Worm (Caenorhabditis elegans) whole organism, late embryonic: ENCODE results near the gene F32D1.11.

Experiments
- C08G9.2 ChIP-seq: sonication (generic microtip); optimal IDR thresholded peaks from 2 replicates; lab custom pipeline; 2016; ENCODE audit warnings: mild to moderate bottlenecking, missing genetic modification characterization, moderate library complexity, missing compliant biosample characterization
- C38D4.7 ChIP-seq: fragments of 200-800 bp; sonication (Bioruptor generic); optimal IDR thresholded peaks from 2 replicates; lab custom pipeline; 2018; ENCODE audit warnings: mild to moderate bottlenecking, missing genetic modification characterization, moderate library complexity, missing compliant biosample characterization
- F13H6.1 ChIP-seq: sonication (generic microtip); optimal IDR thresholded peaks from 2 replicates; lab custom pipeline; 2016; ENCODE audit warnings: missing genetic modification characterization, missing compliant biosample characterization
- K02D7.2 ChIP-seq: sonication (generic microtip); optimal IDR thresholded peaks from 2 replicates; lab custom pipeline; 2017; ENCODE audit warnings: mild to moderate bottlenecking, missing genetic modification characterization, missing compliant biosample characterization
- K09A11.1 ChIP-seq: sonication (generic microtip); optimal IDR thresholded peaks from 2 replicates; lab custom pipeline; 2017; ENCODE audit warnings: antibody characterized with exemption, mild to moderate bottlenecking, missing genetic modification characterization, missing compliant biosample characterization; ENCODE audit not compliant: insufficient read depth
- ahr-1 ChIP-seq: sonication (generic microtip); optimal IDR thresholded peaks from 2 replicates; lab custom pipeline; 2016; ENCODE audit warnings: missing genetic modification characterization, missing compliant biosample characterization
- ceh-14 ChIP-seq: sonication (generic microtip); optimal IDR thresholded peaks from 2 replicates; lab custom pipeline; 2016; ENCODE audit warnings: missing genotype, missing genetic modification characterization, missing compliant biosample characterization
- ceh-18 ChIP-seq: sonication (generic microtip); optimal IDR thresholded peaks from 2 replicates; lab custom pipeline; 2016; ENCODE audit warnings: missing genetic modification characterization, missing compliant biosample characterization
- ceh-19 ChIP-seq: fragments of 200-800 bp; sonication (Bioruptor generic); optimal IDR thresholded peaks from 2 replicates; lab custom pipeline; 2018; ENCODE audit warnings: mild to moderate bottlenecking, missing genetic modification characterization, missing compliant biosample characterization
- ceh-30 ChIP-seq: fragments of 150-350 bp; optimal IDR thresholded peaks from 2 replicates; lab custom pipeline; 2014; ENCODE audit warnings: missing biosample characterization, missing genetic modification characterization
- ceh-31 ChIP-seq: sonication (generic microtip); optimal IDR thresholded peaks from 2 replicates; lab custom pipeline; 2016; ENCODE audit warnings: missing genetic modification characterization, missing compliant biosample characterization
- ceh-48 ChIP-seq: sonication (generic microtip); optimal IDR thresholded peaks from 2 replicates; lab custom pipeline; 2016; ENCODE audit warnings: missing genetic modification characterization, inconsistent platforms, missing compliant biosample characterization
- ceh-6 ChIP-seq: fragments of 200-800 bp; sonication (Bioruptor generic); optimal IDR thresholded peaks from 2 replicates; lab custom pipeline; 2018; ENCODE audit warnings: mild to moderate bottlenecking, missing genetic modification characterization, missing compliant biosample characterization
- dmd-4 ChIP-seq: sonication (generic microtip); optimal IDR thresholded peaks from 2 replicates; lab custom pipeline; 2016; ENCODE audit warnings: borderline replicate concordance, missing genetic modification characterization, missing compliant biosample characterization
- dve-1 ChIP-seq: sonication (generic microtip); optimal IDR thresholded peaks from 2 replicates; lab custom pipeline; 2017; ENCODE audit warnings: antibody characterized with exemption, mild to moderate bottlenecking, missing genetic modification characterization, missing compliant biosample characterization
- elt-2 ChIP-seq: sonication (generic microtip); optimal IDR thresholded peaks from 2 replicates; lab custom pipeline; 2016; ENCODE audit warnings: missing genetic modification reagents, missing genetic modification characterization, missing compliant biosample characterization
- ets-4 ChIP-seq: sonication (generic microtip); optimal IDR thresholded peaks from 2 replicates; lab custom pipeline; 2016; ENCODE audit warnings: missing genetic modification characterization, missing compliant biosample characterization
- fkh-6 ChIP-seq: sonication (generic microtip); optimal IDR thresholded peaks from 2 replicates; lab custom pipeline; 2016; ENCODE audit warnings: missing genetic modification characterization, missing compliant biosample characterization
- gmeb-2 ChIP-seq: sonication (generic microtip); optimal IDR thresholded peaks from 2 replicates; lab custom pipeline; 2016; ENCODE audit warnings: missing genetic modification characterization, inconsistent platforms, missing compliant biosample characterization
- hlh-15 ChIP-seq: sonication (generic microtip); optimal IDR thresholded peaks from 2 replicates; lab custom pipeline; 2016; ENCODE audit warnings: missing genetic modification characterization, missing compliant biosample characterization
- hlh-30 ChIP-seq: sonication (generic microtip); optimal IDR thresholded peaks from 2 replicates; lab custom pipeline; 2017; ENCODE audit warnings: antibody characterized with exemption, missing genetic modification characterization, missing compliant biosample characterization; ENCODE audit not compliant: insufficient read depth
- hlh-8 ChIP-seq: sonication (generic microtip); optimal IDR thresholded peaks from 2 replicates; lab custom pipeline; 2016; ENCODE audit warnings: missing genotype, missing genetic modification characterization, missing compliant biosample characterization
- madf-2 ChIP-seq: sonication (generic microtip); optimal IDR thresholded peaks from 2 replicates; lab custom pipeline; 2017; ENCODE audit warnings: missing genetic modification characterization, missing compliant biosample characterization
- mec-3 ChIP-seq: sonication (generic microtip); optimal IDR thresholded peaks from 2 replicates; lab custom pipeline; 2016; ENCODE audit warnings: borderline replicate concordance, missing genetic modification characterization, missing compliant biosample characterization
- nfya-1 ChIP-seq: sonication (generic microtip); optimal IDR thresholded peaks from 2 replicates; lab custom pipeline; 2017; ENCODE audit warnings: missing genetic modification characterization, mild to moderate bottlenecking, missing compliant biosample characterization, antibody characterized with exemption, moderate library complexity
- nhr-11 ChIP-seq: fragments of 150-350 bp; optimal IDR thresholded peaks from 2 replicates; lab custom pipeline; 2014; ENCODE audit warnings: missing biosample characterization, missing genetic modification characterization
- npax-4 ChIP-seq: sonication (generic microtip); optimal IDR thresholded peaks from 2 replicates; lab custom pipeline; 2016; ENCODE audit warnings: missing genetic modification characterization, missing compliant biosample characterization
- pag-3 ChIP-seq: sonication (generic microtip); optimal IDR thresholded peaks from 2 replicates; lab custom pipeline; 2016; ENCODE audit warnings: missing compliant biosample characterization, missing genetic modification characterization, borderline replicate concordance
- pat-9 ChIP-seq: fragments of 200-800 bp; sonication (Bioruptor generic); optimal IDR thresholded peaks from 2 replicates; lab custom pipeline; 2018; ENCODE audit warnings: mild to moderate bottlenecking, missing genetic modification characterization, moderate library complexity, missing compliant biosample characterization
- pha-2 ChIP-seq: sonication (generic microtip); optimal IDR thresholded peaks from 2 replicates; lab custom pipeline; 2017; ENCODE audit warnings: mild to moderate bottlenecking, missing genetic modification characterization, missing compliant biosample characterization
- pqm-1 ChIP-seq: sonication (generic microtip); optimal IDR thresholded peaks from 2 replicates; lab custom pipeline; 2016; ENCODE audit warnings: missing genetic modification characterization, missing compliant biosample characterization
- pros-1 ChIP-seq: fragments of 150-350 bp; optimal IDR thresholded peaks from 2 replicates; lab custom pipeline; 2014; ENCODE audit warnings: missing biosample characterization, missing genetic modification reagents, missing genetic modification characterization
- rnt-1 ChIP-seq: sonication (generic microtip); optimal IDR thresholded peaks from 2 replicates; lab custom pipeline; 2016; ENCODE audit warnings: missing genetic modification characterization, missing compliant biosample characterization
- sox-2 ChIP-seq: fragments of 200-800 bp; sonication (Bioruptor generic); IDR thresholded peaks from 2 replicates; pipeline ENCODE4 v1.3.6; 2022; ENCODE audit warnings: missing genetic modification reagents, missing genetic modification characterization, missing compliant biosample characterization
- tbx-2 ChIP-seq: sonication (generic microtip); optimal IDR thresholded peaks from 2 replicates; lab custom pipeline; 2016; ENCODE audit warnings: missing genetic modification characterization, missing compliant biosample characterization
- tbx-7 ChIP-seq: sonication (generic microtip); optimal IDR thresholded peaks from 2 replicates; lab custom pipeline; 2016; ENCODE audit warnings: missing genotype, missing genetic modification characterization, missing compliant biosample characterization
- unc-3 ChIP-seq, 2 experiments: fragments of 200-800 bp in 1 of 2; sonication (Bioruptor generic) in 1 of 2; sonication (generic microtip) in 1 of 2; conservative IDR thresholded peaks in 1 of 2; optimal IDR thresholded peaks in 1 of 2; 2 replicates each; pipeline versions ENCODE4 v1.3.6 to Lab custom; 2016 to 2022; ENCODE audit warnings: missing compliant biosample characterization in 2 of 2, missing genetic modification characterization in 2 of 2, missing genetic modification reagents in 1 of 2
- unc-42 ChIP-seq: sonication (generic microtip); optimal IDR thresholded peaks from 2 replicates; lab custom pipeline; 2016; ENCODE audit warnings: missing genotype, missing genetic modification characterization, missing compliant biosample characterization
- zip-5 ChIP-seq: sonication (generic microtip); optimal IDR thresholded peaks from 2 replicates; lab custom pipeline; 2016; ENCODE audit warnings: missing genetic modification characterization, missing compliant biosample characterization
- ztf-16 ChIP-seq: sonication (generic microtip); optimal IDR thresholded peaks from 2 replicates; lab custom pipeline; 2017; ENCODE audit warnings: missing genetic modification characterization, missing compliant biosample characterization

The F32D1.11 gene

ce11 chrV:4374625-4375024 lies 8.3 kb upstream of the F32D1.11 start, which contains the start of gene neg-1:
TSS of gene neg-1 (minus strand) at chrV:4374874.
- TF ChIP-seq ztf-16 (tag; lab: Kevin White, UChicago): no peak
- no peak for TF ChIP-seq madf-2 (tag; lab: Kevin White, UChicago)
- TF ChIP-seq unc-42 (tag; lab: Kevin White, UChicago): no peak
- no peak for TF ChIP-seq ceh-6 (GFP tag; lab: Kevin White, UChicago)
- no peak for TF ChIP-seq pros-1 (tag; lab: Kevin White, UChicago)
- no peak for TF ChIP-seq ceh-18
- TF ChIP-seq, all 69 proteins: peak for 0

- TF ChIP-seq ets-4 (tag; lab: Kevin White, UChicago): no peak
- no peak for TF ChIP-seq madf-2 (tag; lab: Kevin White, UChicago)
- no peak for TF ChIP-seq pat-9
- TF ChIP-seq dve-1 (tag; lab: Kevin White, UChicago): no peak
- no peak for TF ChIP-seq hlh-15
- TF ChIP-seq ztf-16 (tag; lab: Kevin White, UChicago): no peak
- no peak for TF ChIP-seq F13H6.1
- TF ChIP-seq K09A11.1 (tag; lab: Kevin White, UChicago): no peak
- TF ChIP-seq K02D7.2: no peak
Observed at ce11 chrV:4373656-4374055, 7.3 kb upstream of the F32D1.11 start.

ce11 chrV:4372986-4373385 lies 6.6 kb upstream of the F32D1.11 start:
- TF ChIP-seq mec-3 (no peak), fkh-6 (tag; lab: Kevin White, UChicago) (peak; percentile 6), C08G9.2 (tag; lab: Kevin White, UChicago) (peak; percentile 49)

- TF ChIP-seq mec-3 (no peak), ceh-14 (tag; lab: Kevin White, UChicago) (peak; percentile 22), sox-2 (GFP tag; lab: Robert Waterston, UW) (no peak), zip-5 (tag; lab: Kevin White, UChicago) (no peak), hlh-30 (tag; lab: Kevin White, UChicago) (no peak), ahr-1 (no peak), ceh-19 (GFP tag; lab: Kevin White, UChicago) (no peak), rnt-1 (tag; lab: Kevin White, UChicago) (no peak), unc-42 (tag; lab: Kevin White, UChicago) (peak; percentile 43), ceh-31 (tag; lab: Kevin White, UChicago) (peak; percentile 12), dmd-4 (no peak), unc-3 (GFP tag; conservative IDR thresholded peaks at IDR 0.05; lab: Robert Waterston, UW) (no peak), unc-3 (tag; optimal IDR thresholded peaks at IDR 0.05; lab: Kevin White, UChicago) (no peak), pag-3 (tag; lab: Kevin White, UChicago) (no peak), tbx-7 (tag; lab: Kevin White, UChicago) (no peak), dve-1 (tag; lab: Kevin White, UChicago) (no peak), ceh-48 (no peak), F13H6.1 (no peak), hlh-15 (no peak), C08G9.2 (tag; lab: Kevin White, UChicago) (no peak), nhr-11 (tag; lab: Kevin White, UChicago) (no peak), elt-2 (tag; lab: Kevin White, UChicago) (peak; percentile 32), C38D4.7 (GFP tag; lab: Kevin White, UChicago) (no peak), ceh-30 (no peak), npax-4 (tag; lab: Kevin White, UChicago) (no peak), hlh-8 (no peak), tbx-2 (tag; lab: Kevin White, UChicago) (no peak), pqm-1 (tag; lab: Kevin White, UChicago) (no peak), pha-2 (tag; lab: Kevin White, UChicago) (no peak), nfya-1 (tag; lab: Kevin White, UChicago) (peak; percentile 29), gmeb-2 (tag; lab: Kevin White, UChicago) (no peak)
Observed at ce11 chrV:4371309-4371933, 5.1 kb upstream of the F32D1.11 start, which contains the start of the genes gmpr-1 and fipp-1. TSS of gene gmpr-1 (minus strand) at chrV:4371383. TSS of gene fipp-1 (plus strand) at chrV:4371807.
